Fruit fly (Drosophila melanogaster) whole organism, embryonic: ENCODE data around the gene CG2157.

Source experiments
- Blimp-1 ChIP-seq: fragments of 200-800 bp; sonication (Bioruptor generic); optimal IDR thresholded peaks from 3 replicates; lab custom pipeline; 2018; ENCODE audit warnings: missing biosample characterization, missing genetic modification characterization, mild to moderate bottlenecking, moderate library complexity, missing genetic modification reagents
- CG10321 ChIP-seq: fragments of 200-800 bp; sonication (Bioruptor generic); IDR thresholded peaks from 2 replicates; pipeline ENCODE4 v1.3.6; 2022; ENCODE audit warnings: missing biosample characterization, missing genetic modification characterization
- CG11085 ChIP-seq: fragments of 200-800 bp; sonication (Bioruptor generic); IDR thresholded peaks from 2 replicates; pipeline ENCODE4 v1.3.6; 2022; ENCODE audit warnings: missing biosample characterization, missing genetic modification characterization
- CG12744 ChIP-seq: fragments of 200-800 bp; sonication (Bioruptor generic); optimal IDR thresholded peaks from 2 replicates; lab custom pipeline; 2016; ENCODE audit warnings: missing biosample characterization, missing genetic modification characterization
- CG13424 ChIP-seq: fragments of 200-800 bp; sonication (Bioruptor generic); optimal IDR thresholded peaks from 2 replicates; lab custom pipeline; 2019; ENCODE audit warnings: missing biosample characterization, mild to moderate bottlenecking, missing genetic modification characterization, moderate library complexity
- CG14441 ChIP-seq: fragments of 200-800 bp; sonication (Bioruptor generic); IDR thresholded peaks from 2 replicates; pipeline ENCODE4 v1.3.6; 2022; ENCODE audit warnings: missing biosample characterization, missing genetic modification characterization
- CG14860 ChIP-seq: fragments of 200-800 bp; sonication (Bioruptor generic); IDR thresholded peaks from 3 replicates; pipeline ENCODE4 v1.3.6; 2022; ENCODE audit warnings: missing biosample characterization, missing genetic modification characterization; ENCODE audit not compliant: partially characterized antibody
- CG15601 ChIP-seq: fragments of 200-800 bp; sonication (Bioruptor generic); optimal IDR thresholded peaks from 3 replicates; lab custom pipeline; 2019; ENCODE audit warnings: missing biosample characterization, mild to moderate bottlenecking, missing genetic modification characterization, moderate library complexity
- CG18011 ChIP-seq: fragments of 200-800 bp; sonication (Bioruptor generic); optimal IDR thresholded peaks from 2 replicates; lab custom pipeline; 2017; ENCODE audit warnings: missing biosample characterization, missing genetic modification characterization, mild to moderate bottlenecking, moderate library complexity, missing genotype
- CG2116 ChIP-seq: fragments of 200-800 bp; sonication (Bioruptor generic); optimal IDR thresholded peaks from 3 replicates; lab custom pipeline; 2018; ENCODE audit warnings: missing biosample characterization, mild to moderate bottlenecking, missing genetic modification characterization
- CG31365 ChIP-seq: fragments of 200-800 bp; sonication (Bioruptor generic); optimal IDR thresholded peaks from 2 replicates; lab custom pipeline; 2018; ENCODE audit warnings: missing biosample characterization, mild to moderate bottlenecking, missing genetic modification characterization
- CG3281 ChIP-seq: fragments of 200-800 bp; sonication (Bioruptor generic); optimal IDR thresholded peaks from 3 replicates; lab custom pipeline; 2017; ENCODE audit warnings: missing biosample characterization, mild to moderate bottlenecking, missing genetic modification characterization
- CG34376 ChIP-seq: fragments of 200-800 bp; sonication (Bioruptor generic); optimal IDR thresholded peaks from 2 replicates; lab custom pipeline; 2018; ENCODE audit warnings: missing biosample characterization, mild to moderate bottlenecking, missing genetic modification characterization
- CG3847 ChIP-seq: fragments of 200-800 bp; sonication (Bioruptor generic); IDR thresholded peaks from 2 replicates; pipeline ENCODE4 v1.3.6; 2022; ENCODE audit warnings: missing biosample characterization, missing genetic modification characterization
- CG4617 ChIP-seq: fragments of 200-800 bp; sonication (Bioruptor generic); optimal IDR thresholded peaks from 3 replicates; lab custom pipeline; 2016; ENCODE audit warnings: missing biosample characterization, missing genetic modification characterization, borderline replicate concordance
- CG6254 ChIP-seq: fragments of 200-800 bp; sonication (Bioruptor generic); optimal IDR thresholded peaks from 3 replicates; lab custom pipeline; 2017; ENCODE audit warnings: mild to moderate bottlenecking, missing biosample characterization, missing genetic modification reagents, missing genetic modification characterization
- CG6272 ChIP-seq: fragments of 200-800 bp; sonication (Bioruptor generic); IDR thresholded peaks from 2 replicates; pipeline ENCODE4 v1.3.6; 2022; ENCODE audit warnings: missing biosample characterization, missing genetic modification characterization
- CG7271 ChIP-seq: fragments of 200-800 bp; sonication (Bioruptor generic); optimal IDR thresholded peaks from 2 replicates; lab custom pipeline; 2018; ENCODE audit warnings: missing biosample characterization, mild to moderate bottlenecking, missing genetic modification characterization, moderate library complexity
- CG7786 ChIP-seq: fragments of 200-800 bp; sonication (Bioruptor generic); optimal IDR thresholded peaks from 2 replicates; lab custom pipeline; 2016; ENCODE audit warnings: missing biosample characterization, missing genetic modification characterization
- CG7963 ChIP-seq: fragments of 200-800 bp; sonication (Bioruptor generic); IDR thresholded peaks from 3 replicates; pipeline ENCODE4 v1.3.6; 2022; ENCODE audit warnings: missing biosample characterization, missing genetic modification characterization; ENCODE audit not compliant: partially characterized antibody
- CG8924 ChIP-seq: fragments of 200-800 bp; optimal IDR thresholded peaks from 3 replicates; lab custom pipeline; 2019; ENCODE audit warnings: missing biosample characterization, mild to moderate bottlenecking, missing genetic modification characterization, moderate library complexity
- CG9727 ChIP-seq: fragments of 200-800 bp; sonication (Bioruptor generic); optimal IDR thresholded peaks from 3 replicates; lab custom pipeline; 2017; ENCODE audit warnings: missing biosample characterization, mild to moderate bottlenecking, missing genetic modification characterization
- CoRest ChIP-seq: fragments of 200-800 bp; sonication (Bioruptor generic); optimal IDR thresholded peaks from 3 replicates; lab custom pipeline; 2018; ENCODE audit warnings: missing biosample characterization, mild to moderate bottlenecking, missing genetic modification characterization, moderate library complexity
- Ets97D ChIP-seq: fragments of 200-800 bp; sonication (Bioruptor generic); optimal IDR thresholded peaks from 3 replicates; lab custom pipeline; 2016; ENCODE audit warnings: missing biosample characterization, missing genetic modification characterization
- HmgZ ChIP-seq: fragments of 200-800 bp; sonication (Bioruptor generic); optimal IDR thresholded peaks from 2 replicates; lab custom pipeline; 2018; ENCODE audit warnings: missing biosample characterization, mild to moderate bottlenecking, missing genetic modification characterization
- Hr3 ChIP-seq: fragments of 200-800 bp; sonication (Bioruptor generic); optimal IDR thresholded peaks from 3 replicates; lab custom pipeline; 2016; ENCODE audit warnings: missing biosample characterization, missing genetic modification characterization
- Jarid2 ChIP-seq: fragments of 200-800 bp; sonication (Bioruptor generic); optimal IDR thresholded peaks from 3 replicates; lab custom pipeline; 2017; ENCODE audit warnings: mild to moderate bottlenecking, missing biosample characterization, missing genetic modification reagents, missing genetic modification characterization
- MESR4 ChIP-seq: fragments of 200-800 bp; sonication (Bioruptor generic); optimal IDR thresholded peaks from 2 replicates; lab custom pipeline; 2018; ENCODE audit warnings: missing biosample characterization, mild to moderate bottlenecking, missing genetic modification characterization, moderate library complexity
- MTF-1 ChIP-seq: fragments of 200-800 bp; sonication (Bioruptor generic); optimal IDR thresholded peaks from 2 replicates; lab custom pipeline; 2018; ENCODE audit warnings: missing biosample characterization, mild to moderate bottlenecking, missing genetic modification characterization, borderline replicate concordance
- Mad ChIP-seq: fragments of 200-800 bp; sonication (Bioruptor generic); optimal IDR thresholded peaks from 2 replicates; lab custom pipeline; 2016; ENCODE audit warnings: missing biosample characterization, missing genetic modification characterization
- NK7.1 ChIP-seq: fragments of 200-800 bp; sonication (Bioruptor generic); optimal IDR thresholded peaks from 3 replicates; lab custom pipeline; 2016; ENCODE audit warnings: missing biosample characterization, missing genetic modification characterization
- NfI ChIP-seq: fragments of 200-800 bp; sonication (Bioruptor generic); optimal IDR thresholded peaks from 3 replicates; lab custom pipeline; 2018; ENCODE audit warnings: missing biosample characterization, mild to moderate bottlenecking, missing genetic modification characterization, moderate library complexity
- Oli ChIP-seq: fragments of 200-800 bp; sonication (Bioruptor generic); optimal IDR thresholded peaks from 2 replicates; lab custom pipeline; 2018; ENCODE audit warnings: missing biosample characterization, mild to moderate bottlenecking, missing genetic modification characterization, moderate library complexity
- Six4 ChIP-seq: fragments of 200-800 bp; sonication (Bioruptor generic); optimal IDR thresholded peaks from 2 replicates; lab custom pipeline; 2016; ENCODE audit warnings: missing biosample characterization, missing genetic modification characterization
- Xrp1 ChIP-seq: fragments of 200-800 bp; sonication (Bioruptor generic); IDR thresholded peaks from 2 replicates; pipeline ENCODE4 v1.3.6; 2022; ENCODE audit warnings: missing biosample characterization, missing genetic modification characterization
- ato ChIP-seq: fragments of 200-800 bp; sonication (Bioruptor generic); IDR thresholded peaks from 2 replicates; pipeline ENCODE4 v1.3.6; 2022; ENCODE audit warnings: missing biosample characterization, missing genetic modification characterization; ENCODE audit not compliant: partially characterized antibody
- btn ChIP-seq: fragments of 200-800 bp; sonication (Bioruptor generic); optimal IDR thresholded peaks from 2 replicates; lab custom pipeline; 2016; ENCODE audit warnings: missing biosample characterization, missing genetic modification characterization
- ci ChIP-seq: fragments of 200-800 bp; sonication (Bioruptor generic); IDR thresholded peaks from 3 replicates; pipeline ENCODE4 v1.3.6; 2022; ENCODE audit warnings: missing biosample characterization, missing genetic modification characterization
- fu2 ChIP-seq: fragments of 200-800 bp; sonication (Bioruptor generic); optimal IDR thresholded peaks from 2 replicates; lab custom pipeline; 2016; ENCODE audit warnings: missing biosample characterization, missing genetic modification characterization
- jing ChIP-seq: fragments of 200-800 bp; sonication (Bioruptor generic); optimal IDR thresholded peaks from 2 replicates; lab custom pipeline; 2018; ENCODE audit warnings: missing biosample characterization, mild to moderate bottlenecking, missing genetic modification characterization
- lov ChIP-seq, 2 experiments: fragments of 200-800 bp in 1 of 2; fragments of >200 bp in 1 of 2; sonication (Bioruptor generic) in 1 of 2; IDR thresholded peaks in 1 of 2; optimal IDR thresholded peaks in 1 of 2; 2 replicates in 1 of 2; 3 replicates in 1 of 2; pipeline versions ENCODE4 v1.3.6 to Lab custom; 2017 to 2022; ENCODE audit warnings: missing biosample characterization in 1 of 2, missing genetic modification characterization in 1 of 2
- pan ChIP-seq, 4 experiments: fragments of >200 bp in 3 of 4; fragments of 200-800 bp in 1 of 4; sonication (Bioruptor generic) in 1 of 4; optimal IDR thresholded peaks in 3 of 4; IDR thresholded peaks in 1 of 4; 2 replicates each; pipeline versions ENCODE4 v1.3.6 to Lab custom; 2017 to 2022; ENCODE audit warnings: missing biosample characterization in 2 of 4, missing genetic modification characterization in 2 of 4, mixed read lengths in 1 of 4
- sens ChIP-seq: fragments of 200-800 bp; sonication (Bioruptor generic); peaks from one replicate; lab custom pipeline; 2016; ENCODE audit warnings: missing biosample characterization, missing genetic modification characterization
- sqz ChIP-seq: fragments of 200-800 bp; sonication (Bioruptor generic); optimal IDR thresholded peaks from 3 replicates; lab custom pipeline; 2018; ENCODE audit warnings: missing biosample characterization, mild to moderate bottlenecking, missing genetic modification characterization
- zen2 ChIP-seq: fragments of 200-800 bp; sonication (Bioruptor generic); IDR thresholded peaks from 3 replicates; pipeline ENCODE4 v1.3.6; 2022; ENCODE audit warnings: missing biosample characterization, missing genetic modification characterization; ENCODE audit not compliant: partially characterized antibody

CG2157 gene

dm6 chrX:10905047-10905446 is 36.0 kb downstream of the CG2157 start (continued):
- TF ChIP-seq Ets97D (GFP tag; lab: Kevin White, UChicago): peak; percentile 7
- TF ChIP-seq ci (GFP tag; lab: Robert Waterston, UW): no peak; the same call in 2 of the 3 replicates
- TF ChIP-seq Blimp-1 (GFP tag; lab: Kevin White, UChicago): peak; percentile 64
- no peak for TF ChIP-seq MESR4 (GFP tag; lab: Kevin White, UChicago)
- peak; percentile 49 for TF ChIP-seq Hr3 (GFP tag; lab: Kevin White, UChicago)
- peak; percentile 28 for TF ChIP-seq btn (GFP tag; lab: Kevin White, UChicago)
- no peak for TF ChIP-seq zen2 (GFP tag; lab: Robert Waterston, UW)
- TF ChIP-seq lov (optimal IDR thresholded peaks at IDR 0.05; lab: Kevin White, UChicago): no peak
- no peak for TF ChIP-seq lov (GFP tag; IDR thresholded peaks at IDR 0.05; lab: Robert Waterston, UW)
- peak; percentile 64 for TF ChIP-seq Xrp1
- TF ChIP-seq CG14860 (GFP tag; lab: Robert Waterston, UW): no peak
- peak; percentile 54 for TF ChIP-seq NfI (GFP tag; lab: Kevin White, UChicago)
- peak; percentile 80 for TF ChIP-seq CG9727 (GFP tag; lab: Kevin White, UChicago)
- peak; percentile 73 for TF ChIP-seq CG8924 (tag; lab: Kevin White, UChicago)
- peak; percentile 4 for TF ChIP-seq NK7.1 (GFP tag; lab: Kevin White, UChicago)
- TF ChIP-seq CG18011 (GFP tag; lab: Kevin White, UChicago): no peak
- TF ChIP-seq Mad: peak; percentile 60
- peak; percentile 6 for TF ChIP-seq fu2 (GFP tag; lab: Kevin White, UChicago)
- TF ChIP-seq Jarid2: peak; percentile 35
- no peak for TF ChIP-seq CG10321 (GFP tag; lab: Robert Waterston, UW)
- TF ChIP-seq jing (GFP tag; lab: Kevin White, UChicago): peak; percentile 12
- no peak for TF ChIP-seq HmgZ (tag; lab: Kevin White, UChicago)
- peak; percentile 13 for TF ChIP-seq CG2116 (GFP tag; lab: Kevin White, UChicago)
- no peak for TF ChIP-seq CG7963 (GFP tag; lab: Robert Waterston, UW)
- TF ChIP-seq Oli (tag; lab: Kevin White, UChicago): peak; percentile 80
- no peak for TF ChIP-seq MTF-1 (GFP tag; lab: Kevin White, UChicago)
- TF ChIP-seq CG15601 (tag; lab: Kevin White, UChicago): peak; percentile 64
- TF ChIP-seq CG14441 (GFP tag; lab: Robert Waterston, UW): peak; percentile 39; the same call in 1 of the 2 replicates
- no peak for TF ChIP-seq CG4617

- TF ChIP-seq CoRest (tag; lab: Kevin White, UChicago) (no peak), sens (GFP tag; lab: Kevin White, UChicago) (peak; percentile 47), sqz (GFP tag; lab: Kevin White, UChicago) (peak; percentile 30), CG6272 (no peak), CG3281 (GFP tag; lab: Kevin White, UChicago) (no peak)
Measured at dm6 chrX:10905467-10905866, 36.4 kb downstream of the CG2157 start, which contains the start of gene CG43901. Gene CG43901, plus strand, starts transcription at chrX:10905767.

- no peak for TF ChIP-seq CG13424 (tag; lab: Kevin White, UChicago)
- TF ChIP-seq CG6254 (GFP tag; lab: Kevin White, UChicago): no peak
- TF ChIP-seq fu2 (GFP tag; lab: Kevin White, UChicago): no peak
- TF ChIP-seq CG11085 (GFP tag; lab: Robert Waterston, UW): no peak
- no peak for TF ChIP-seq Six4 (GFP tag; lab: Kevin White, UChicago)
- TF ChIP-seq ato (GFP tag; lab: Robert Waterston, UW): no peak
- no peak for TF ChIP-seq jing (GFP tag; lab: Kevin White, UChicago)
- TF ChIP-seq CG3847 (GFP tag; lab: Robert Waterston, UW): no peak
- no peak for TF ChIP-seq CG31365 (tag; lab: Kevin White, UChicago)
- no peak for TF ChIP-seq CG7786 (GFP tag; lab: Kevin White, UChicago)
- no peak for TF ChIP-seq CG7271 (tag; lab: Kevin White, UChicago)
- no peak for TF ChIP-seq CG12744 (GFP tag; lab: Kevin White, UChicago)
- TF ChIP-seq CG34376 (GFP tag; lab: Kevin White, UChicago): peak; percentile 15
- no peak for TF ChIP-seq pan (optimal IDR thresholded peaks at IDR 0.05; lab: Kevin White, UChicago)
- no peak for TF ChIP-seq pan (GFP tag; optimal IDR thresholded peaks at IDR 0.05 in 1 of 2, IDR thresholded peaks at IDR 0.05 in 1 of 2)
Measured at dm6 chrX:10906222-10906866, 37.3 kb downstream of the CG2157 start.
